Fruit fly (Drosophila melanogaster): Measurements from ENCODE around the gene CG32301.

CG32301 gene

DNA sequence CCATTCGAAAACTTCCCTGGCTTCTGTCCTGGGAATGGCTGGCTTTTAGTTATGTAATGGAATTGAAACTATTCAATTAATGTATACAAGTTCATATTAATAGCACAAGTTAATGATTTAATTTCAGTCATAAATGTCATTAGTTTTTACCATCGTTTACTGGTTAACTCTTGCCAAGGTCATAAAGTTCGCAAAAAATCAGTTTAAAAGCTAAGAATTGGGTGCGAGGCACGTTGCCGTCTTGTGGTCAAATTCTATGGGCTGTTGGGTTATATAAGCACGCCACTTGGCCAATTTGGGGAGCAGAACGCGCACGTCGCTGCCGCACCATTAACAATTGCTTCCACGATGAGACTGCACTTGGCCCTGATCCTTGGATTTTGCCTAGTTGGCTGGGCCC, 32.0 kb downstream of the CG32301 start, which contains the start of gene yellow-g2:
Gene yellow-g2 (plus strand): TSS at position 301 of the 400 bp plus-strand sequence.
- TF ChIP-seq Hr96 (GFP tag; optimal IDR thresholded peaks at IDR 0.05) (no peak), ovo (GFP tag; optimal IDR thresholded peaks at IDR 0.05) (no peak), CG33017 (tag; optimal IDR thresholded peaks at IDR 0.05) (no peak), bab1 (GFP tag; optimal IDR thresholded peaks at IDR 0.05) (no peak), CG1620 (GFP tag; optimal IDR thresholded peaks at IDR 0.05) (no peak), CG12768 (GFP tag; optimal IDR thresholded peaks at IDR 0.05) (no peak), pad (GFP tag; optimal IDR thresholded peaks at IDR 0.05) (no peak), Mnt (GFP tag; optimal IDR thresholded peaks at IDR 0.05) (no peak), CG7101 (tag; optimal IDR thresholded peaks at IDR 0.05) (no peak), CG14711 (tag; optimal IDR thresholded peaks at IDR 0.05) (no peak), CG7045 (GFP tag; optimal IDR thresholded peaks at IDR 0.05) (no peak), kay (GFP tag; ENCODE audit: borderline replicate concordance) (no peak), tj (GFP tag; optimal IDR thresholded peaks at IDR 0.05) (no peak), CG5204 (GFP tag; optimal IDR thresholded peaks at IDR 0.05) (no peak), toe (GFP tag; optimal IDR thresholded peaks at IDR 0.05) (no peak), Clk (GFP tag; optimal IDR thresholded peaks at IDR 0.05) (no peak), cnc (optimal IDR thresholded peaks at IDR 0.05) (no peak), Crg-1 (GFP tag; optimal IDR thresholded peaks at IDR 0.05) (no peak), cic (GFP tag; optimal IDR thresholded peaks at IDR 0.05) (no peak)

DNA sequence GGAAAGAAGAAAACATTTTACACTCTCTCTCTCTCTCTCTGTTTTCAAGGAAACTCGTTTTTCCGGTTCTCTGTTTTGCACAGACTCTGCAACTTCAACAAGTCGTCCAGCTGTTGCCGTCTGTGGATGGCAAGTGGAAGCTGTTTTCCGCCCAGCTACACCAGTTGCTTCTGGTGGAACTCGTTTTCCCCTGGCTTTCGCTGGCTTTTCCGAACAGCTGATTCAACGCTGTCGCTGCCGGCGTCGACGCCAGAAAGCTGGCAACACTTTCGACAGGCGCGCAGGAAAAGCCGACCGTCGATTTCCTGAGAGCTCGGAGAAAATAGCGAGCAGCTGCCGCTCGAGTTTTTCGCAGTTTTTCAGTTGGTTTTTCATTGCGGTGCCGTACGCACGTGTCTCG, 38.2 kb downstream of the CG32301 start, which contains the start of gene MsR2:
Gene MsR2 (plus strand): TSS at position 378 of the 400 bp plus-strand sequence.
- no peak for TF ChIP-seq bab1 (GFP tag; optimal IDR thresholded peaks at IDR 0.05)
- TF ChIP-seq toe (GFP tag; optimal IDR thresholded peaks at IDR 0.05), result no peak
- TF ChIP-seq ovo (GFP tag; optimal IDR thresholded peaks at IDR 0.05), result no peak
- no peak for TF ChIP-seq CG11617 (GFP tag; optimal IDR thresholded peaks at IDR 0.05)
- TF ChIP-seq CG12768 (GFP tag; optimal IDR thresholded peaks at IDR 0.05), result no peak
- TF ChIP-seq Hr96 (GFP tag; optimal IDR thresholded peaks at IDR 0.05), result no peak
- no peak for TF ChIP-seq CG33017 (tag; optimal IDR thresholded peaks at IDR 0.05)
- TF ChIP-seq Crg-1 (GFP tag; optimal IDR thresholded peaks at IDR 0.05), result no peak
- TF ChIP-seq CG7101 (tag; optimal IDR thresholded peaks at IDR 0.05), result no peak
- TF ChIP-seq Clk (GFP tag; optimal IDR thresholded peaks at IDR 0.05), result no peak
- no peak for TF ChIP-seq cnc (optimal IDR thresholded peaks at IDR 0.05)
